Fruit fly (Drosophila melanogaster) whole organism, prepupa: ENCODE results near the gene peng.

Experiments
- Blimp-1 ChIP-seq: fragments of 200-800 bp; sonication (Bioruptor generic); optimal IDR thresholded peaks from 3 replicates; lab custom pipeline; 2017; ENCODE audit warnings: missing biosample characterization, missing genetic modification characterization, mild to moderate bottlenecking, moderate library complexity, missing genetic modification reagents
- CG10631 ChIP-seq: fragments of 200-800 bp; sonication (Bioruptor generic); optimal IDR thresholded peaks from 2 replicates; lab custom pipeline; 2016; ENCODE audit warnings: missing biosample characterization, missing genetic modification characterization
- CG11294 ChIP-seq: fragments of 200-800 bp; sonication (Bioruptor generic); IDR thresholded peaks from 2 replicates; pipeline ENCODE4 v1.3.6; 2022; ENCODE audit warnings: missing biosample characterization, missing genetic modification characterization
- CG11762 ChIP-seq: fragments of 200-800 bp; sonication (Bioruptor generic); optimal IDR thresholded peaks from 3 replicates; lab custom pipeline; 2016; ENCODE audit warnings: missing biosample characterization, missing genetic modification characterization; ENCODE audit not compliant: insufficient read depth
- CG11902 ChIP-seq: fragments of 200-800 bp; sonication (Bioruptor generic); optimal IDR thresholded peaks from 3 replicates; lab custom pipeline; 2016; ENCODE audit warnings: missing biosample characterization, missing genetic modification characterization
- CG15336 ChIP-seq: fragments of 200-800 bp; sonication (Bioruptor generic); IDR thresholded peaks from 2 replicates; pipeline ENCODE4 v1.3.6; 2022; ENCODE audit warnings: missing biosample characterization, missing genetic modification characterization
- CG16779 ChIP-seq: fragments of 200-800 bp; sonication (Bioruptor generic); optimal IDR thresholded peaks from 3 replicates; lab custom pipeline; 2017; ENCODE audit warnings: missing biosample characterization, mild to moderate bottlenecking, missing genetic modification characterization
- CG3032 ChIP-seq: fragments of 200-800 bp; optimal IDR thresholded peaks from 2 replicates; lab custom pipeline; 2019; ENCODE audit warnings: missing biosample characterization, mild to moderate bottlenecking, missing genetic modification characterization, moderate library complexity
- CG31627 ChIP-seq: fragments of 200-800 bp; sonication (Bioruptor generic); optimal IDR thresholded peaks from 3 replicates; lab custom pipeline; 2016; ENCODE audit warnings: missing biosample characterization, missing genetic modification characterization
- CG6163 ChIP-seq: fragments of 200-800 bp; sonication (Bioruptor generic); IDR thresholded peaks from 3 replicates; pipeline ENCODE4 v1.3.6; 2022; ENCODE audit warnings: missing biosample characterization, missing genetic modification characterization
- CG6792 ChIP-seq: fragments of 200-800 bp; sonication (Bioruptor generic); optimal IDR thresholded peaks from 3 replicates; lab custom pipeline; 2016; ENCODE audit warnings: missing biosample characterization, missing genetic modification characterization
- CG6808 ChIP-seq: fragments of 200-800 bp; sonication (Bioruptor generic); optimal IDR thresholded peaks from 3 replicates; lab custom pipeline; 2017; ENCODE audit warnings: missing biosample characterization, missing genetic modification characterization, mild to moderate bottlenecking, moderate library complexity, missing genetic modification reagents
- CG6854 ChIP-seq: fragments of 200-800 bp; sonication (Bioruptor generic); optimal IDR thresholded peaks from 2 replicates; lab custom pipeline; 2017; ENCODE audit warnings: missing biosample characterization, mild to moderate bottlenecking, missing genetic modification characterization
- CG7368 ChIP-seq: fragments of 200-800 bp; sonication (Bioruptor generic); optimal IDR thresholded peaks from 3 replicates; lab custom pipeline; 2016; ENCODE audit warnings: missing biosample characterization, missing genetic modification characterization
- CG9139 ChIP-seq: fragments of 200-800 bp; sonication (Bioruptor generic); optimal IDR thresholded peaks from 3 replicates; lab custom pipeline; 2017; ENCODE audit warnings: missing biosample characterization, mild to moderate bottlenecking, missing genetic modification characterization
- Eip75B ChIP-seq: fragments of 200-800 bp; sonication (Bioruptor generic); optimal IDR thresholded peaks from 3 replicates; lab custom pipeline; 2016; ENCODE audit warnings: missing biosample characterization, missing genetic modification characterization
- Eip78C ChIP-seq: fragments of 200-800 bp; sonication (Bioruptor generic); peaks from one replicate; lab custom pipeline; 2016; ENCODE audit warnings: missing biosample characterization, missing genetic modification characterization
- Gug ChIP-seq: fragments of 200-800 bp; sonication (Bioruptor generic); IDR thresholded peaks from 2 replicates; pipeline ENCODE4 v1.3.6; 2022; ENCODE audit warnings: missing biosample characterization, missing genetic modification characterization
- Hr38 ChIP-seq: sonication (Bioruptor generic); optimal IDR thresholded peaks from 2 replicates; lab custom pipeline; 2016; ENCODE audit warnings: missing biosample characterization, missing genetic modification characterization
- Hr39 ChIP-seq: fragments of 200-800 bp; sonication (Bioruptor generic); optimal IDR thresholded peaks from 2 replicates; lab custom pipeline; 2016; ENCODE audit warnings: missing biosample characterization, missing genetic modification characterization
- Hr4 ChIP-seq: fragments of 200-800 bp; sonication (Bioruptor generic); optimal IDR thresholded peaks from 3 replicates; lab custom pipeline; 2016; ENCODE audit warnings: missing biosample characterization, missing genetic modification characterization
- Lpt ChIP-seq: fragments of 200-800 bp; sonication (Bioruptor generic); optimal IDR thresholded peaks from 3 replicates; lab custom pipeline; 2016; ENCODE audit warnings: missing biosample characterization, missing genetic modification characterization
- Met ChIP-seq: fragments of 200-800 bp; sonication (Bioruptor generic); optimal IDR thresholded peaks from 3 replicates; lab custom pipeline; 2016; ENCODE audit warnings: missing biosample characterization, missing genetic modification characterization
- OdsH ChIP-seq: fragments of 200-800 bp; sonication (Bioruptor generic); optimal IDR thresholded peaks from 3 replicates; lab custom pipeline; 2016; ENCODE audit warnings: missing biosample characterization, missing genetic modification characterization
- Smox ChIP-seq: fragments of 200-800 bp; sonication (Bioruptor generic); optimal IDR thresholded peaks from 3 replicates; lab custom pipeline; 2016; ENCODE audit warnings: missing biosample characterization, missing genetic modification characterization
- Sox102F ChIP-seq: fragments of 200-800 bp; sonication (Bioruptor generic); optimal IDR thresholded peaks from 2 replicates; lab custom pipeline; 2016; ENCODE audit warnings: missing biosample characterization, mild to moderate bottlenecking, missing genetic modification characterization
- Sox14 ChIP-seq: fragments of 200-800 bp; sonication (Bioruptor generic); optimal IDR thresholded peaks from 3 replicates; lab custom pipeline; 2016; ENCODE audit warnings: missing biosample characterization, missing genetic modification characterization
- Sox15 ChIP-seq: fragments of 200-800 bp; sonication (Bioruptor generic); optimal IDR thresholded peaks from 3 replicates; lab custom pipeline; 2016; ENCODE audit warnings: missing biosample characterization, missing genetic modification characterization
- acj6 ChIP-seq: fragments of 200-800 bp; sonication (Bioruptor generic); optimal IDR thresholded peaks from 3 replicates; lab custom pipeline; 2016; ENCODE audit warnings: missing biosample characterization, missing genetic modification characterization
- cyc ChIP-seq: fragments of 200-800 bp; sonication (Bioruptor generic); optimal IDR thresholded peaks from 3 replicates; lab custom pipeline; 2016; ENCODE audit warnings: missing biosample characterization, missing genetic modification characterization
- dsx ChIP-seq: fragments of 200-800 bp; optimal IDR thresholded peaks from 3 replicates; lab custom pipeline; 2019; ENCODE audit warnings: missing biosample characterization, mild to moderate bottlenecking, missing genetic modification characterization, moderate library complexity; ENCODE audit not compliant: poor library complexity, severe bottlenecking
- eg ChIP-seq: fragments of 200-800 bp; sonication (Bioruptor generic); IDR thresholded peaks from 3 replicates; pipeline ENCODE4 v1.3.6; 2022; ENCODE audit warnings: missing biosample characterization, missing genetic modification characterization
- esn ChIP-seq: fragments of 200-800 bp; sonication (Bioruptor generic); optimal IDR thresholded peaks from 2 replicates; lab custom pipeline; 2016; ENCODE audit warnings: missing biosample characterization, mild to moderate bottlenecking, missing genetic modification characterization, moderate library complexity
- fd59A ChIP-seq: fragments of 200-800 bp; sonication (Bioruptor generic); optimal IDR thresholded peaks from 2 replicates; lab custom pipeline; 2017; ENCODE audit warnings: missing biosample characterization, mild to moderate bottlenecking, missing genetic modification characterization, missing genetic modification reagents
- fd85E ChIP-seq: fragments of 200-800 bp; sonication (Bioruptor generic); optimal IDR thresholded peaks from 3 replicates; lab custom pipeline; 2016; ENCODE audit warnings: missing biosample characterization, missing genetic modification characterization
- fkh ChIP-seq: fragments of 200-800 bp; sonication (Bioruptor generic); optimal IDR thresholded peaks from 3 replicates; lab custom pipeline; 2017; ENCODE audit warnings: missing biosample characterization, mild to moderate bottlenecking, missing genetic modification characterization, moderate library complexity
- lz ChIP-seq: fragments of 200-800 bp; sonication (Bioruptor generic); optimal IDR thresholded peaks from 3 replicates; lab custom pipeline; 2016; ENCODE audit warnings: missing biosample characterization, missing genetic modification characterization
- pdm3 ChIP-seq: fragments of 200-800 bp; sonication (Bioruptor generic); optimal IDR thresholded peaks from 3 replicates; lab custom pipeline; 2016; ENCODE audit warnings: missing biosample characterization, missing genetic modification characterization
- salr ChIP-seq, 2 experiments: fragments of 200-800 bp; sonication (Bioruptor generic); optimal IDR thresholded peaks; 3 replicates each; lab custom pipeline; 2016 to 2018; ENCODE audit warnings: missing biosample characterization in 2 of 2, missing genetic modification characterization in 2 of 2, mild to moderate bottlenecking in 1 of 2
- spab ChIP-seq: fragments of 200-800 bp; sonication (Bioruptor generic); optimal IDR thresholded peaks from 2 replicates; lab custom pipeline; 2017; ENCODE audit warnings: missing biosample characterization, mild to moderate bottlenecking, missing genetic modification characterization, missing genetic modification reagents
- svp ChIP-seq: fragments of 200-800 bp; sonication (Bioruptor generic); peaks from one replicate; lab custom pipeline; 2016; ENCODE audit warnings: missing biosample characterization, missing genetic modification characterization
- topi ChIP-seq: fragments of 200-800 bp; sonication (Bioruptor generic); optimal IDR thresholded peaks from 3 replicates; lab custom pipeline; 2016; ENCODE audit warnings: missing biosample characterization, missing genetic modification characterization
- vri ChIP-seq: fragments of 200-800 bp; sonication (Bioruptor generic); optimal IDR thresholded peaks from 3 replicates; lab custom pipeline; 2016; ENCODE audit warnings: missing biosample characterization, mild to moderate bottlenecking, missing genetic modification characterization

The peng gene

dm6 chrX:21357810-21358671 lies 8.4 kb upstream of the peng start, which contains the start of gene Septin1:
TSS of gene Septin1 (plus strand) at chrX:21358286.
- TF ChIP-seq Blimp-1 (no peak), Sox14 (peak; percentile 87), CG11294 (GFP tag; lab: Robert Waterston, UW) (no peak), CG6854 (GFP tag; lab: Kevin White, UChicago) (peak; percentile 49), spab (GFP tag; lab: Kevin White, UChicago) (no peak), Sox15 (GFP tag; lab: Kevin White, UChicago) (no peak), CG31627 (no peak), CG15336 (GFP tag; lab: Robert Waterston, UW) (0 out of 2 replicates have a peak, but pooled peaks have one; percentile 16), Met (GFP tag; lab: Kevin White, UChicago) (no peak), fkh (peak; percentile 72), Eip75B (GFP tag; lab: Kevin White, UChicago) (no peak), svp (GFP tag; lab: Kevin White, UChicago) (peak; percentile 77), eg (GFP tag; lab: Robert Waterston, UW) (no peak), Eip78C (GFP tag; lab: Kevin White, UChicago) (peak; percentile 64), CG6163 (GFP tag; lab: Robert Waterston, UW) (no peak), CG6808 (GFP tag; lab: Kevin White, UChicago) (peak; percentile 4), Lpt (GFP tag; lab: Kevin White, UChicago) (no peak), fd59A (GFP tag; lab: Kevin White, UChicago) (no peak)

DNA sequence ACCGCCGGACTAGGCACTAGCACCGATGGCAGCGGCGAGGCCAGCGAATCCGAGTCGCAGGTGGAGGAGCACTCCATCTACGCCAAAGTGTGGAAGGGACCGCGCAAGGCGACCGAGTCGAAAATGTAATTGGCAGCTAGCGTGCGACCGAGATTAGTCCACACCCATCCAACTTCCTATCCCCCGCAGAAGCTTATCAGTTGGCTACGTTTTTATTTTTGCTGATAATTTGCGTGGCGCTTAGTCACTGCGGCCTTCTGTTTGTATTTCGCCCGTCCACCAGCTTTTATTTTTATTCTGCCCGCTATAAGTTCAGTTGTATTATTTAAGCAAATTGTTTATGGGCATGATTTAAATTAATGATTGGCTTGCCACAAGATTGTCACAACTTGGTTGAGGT lies 3.9 kb upstream of the peng start:
- TF ChIP-seq Hr38 (GFP tag; lab: Kevin White, UChicago) (no peak), CG6163 (GFP tag; lab: Robert Waterston, UW) (no peak), vri (peak; percentile 31), CG10631 (GFP tag; lab: Kevin White, UChicago) (no peak)

dm6 chrX:21351210-21351824 lies 1.7 kb upstream of the peng start:
- TF ChIP-seq fkh = no peak
- no peak for TF ChIP-seq CG3032 (tag; lab: Kevin White, UChicago)
- TF ChIP-seq dsx (GFP tag; lab: Kevin White, UChicago) = no peak
- TF ChIP-seq svp (GFP tag; lab: Kevin White, UChicago) = peak; percentile 43
- peak; percentile 58 for TF ChIP-seq Eip78C (GFP tag; lab: Kevin White, UChicago)
- peak; percentile 19 for TF ChIP-seq lz (GFP tag; lab: Kevin White, UChicago)

dm6 chrX:21345036-21345500 lies 4.6 kb downstream of the peng start, which contains the start of gene dod:
TSS of gene dod (plus strand) at chrX:21345358.
- no peak for TF ChIP-seq salr (GFP tag; optimal IDR thresholded peaks at IDR 0.05; lab: Kevin White, UChicago)
- peak; percentile 51 for TF ChIP-seq topi (GFP tag; lab: Kevin White, UChicago)
- TF ChIP-seq Sox15 (GFP tag; lab: Kevin White, UChicago) = no peak
- peak; percentile 47 for TF ChIP-seq acj6 (GFP tag; lab: Kevin White, UChicago)
- TF ChIP-seq pdm3 (GFP tag; lab: Kevin White, UChicago) = no peak
- TF ChIP-seq CG7368 (GFP tag; lab: Kevin White, UChicago) = no peak
- TF ChIP-seq Hr39 (GFP tag; lab: Kevin White, UChicago) = peak; percentile 53
- TF ChIP-seq esn (GFP tag; lab: Kevin White, UChicago) = peak; percentile 67
- peak; percentile 74; the same call in 2 of the 3 replicates for TF ChIP-seq eg (GFP tag; lab: Robert Waterston, UW)
- TF ChIP-seq CG16779 = no peak
- no peak for TF ChIP-seq Met (GFP tag; lab: Kevin White, UChicago)
- TF ChIP-seq Gug (GFP tag; lab: Robert Waterston, UW) = peak; percentile 54
- TF ChIP-seq fkh = no peak
- no peak for TF ChIP-seq fd85E
- TF ChIP-seq CG9139 (GFP tag; lab: Kevin White, UChicago) = no peak
- no peak for TF ChIP-seq cyc (GFP tag; lab: Kevin White, UChicago)
- no peak for TF ChIP-seq Hr38 (GFP tag; lab: Kevin White, UChicago)
- TF ChIP-seq Hr4 (GFP tag; lab: Kevin White, UChicago) = peak; percentile 54
- TF ChIP-seq Sox14 = peak; percentile 66
- TF ChIP-seq Smox (GFP tag; lab: Kevin White, UChicago) = peak; percentile 53
- no peak for TF ChIP-seq Sox102F (GFP tag; lab: Kevin White, UChicago)
- TF ChIP-seq CG11762 (GFP tag; lab: Kevin White, UChicago) = no peak
- no peak for TF ChIP-seq CG11902 (GFP tag; lab: Kevin White, UChicago)
- peak; percentile 35 for TF ChIP-seq CG6792
- no peak for TF ChIP-seq OdsH (GFP tag; lab: Kevin White, UChicago)
